Worm (Caenorhabditis elegans): ENCODE data around the gene M28.10.

DNA sequence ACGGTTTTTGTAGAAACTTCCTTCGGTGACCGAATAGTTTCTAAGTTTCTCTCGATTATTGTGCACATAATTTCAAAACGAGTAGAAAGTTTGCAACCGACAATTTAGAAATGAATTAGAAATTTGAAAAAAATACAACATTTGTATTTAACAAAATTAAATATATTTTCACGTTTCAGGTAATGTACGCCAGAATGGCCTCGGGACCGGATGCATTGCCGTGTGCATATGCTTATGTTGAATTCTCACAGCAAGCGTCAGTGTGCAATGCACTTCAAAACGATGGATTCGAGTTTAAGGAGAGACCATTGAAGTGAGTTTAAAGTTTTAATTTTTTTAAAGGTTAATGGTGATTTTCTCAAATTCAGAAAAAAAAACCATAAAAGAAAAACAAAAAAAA lies 13.6 kb downstream of the M28.10 start, which contains the start of gene marc-2:
- TF ChIP-seq T22C8.4 (GFP tag; IDR thresholded peaks at IDR 0.05): no peak
- no peak for TF ChIP-seq tab-1 (GFP tag; IDR thresholded peaks at IDR 0.05)
- no peak for TF ChIP-seq ztf-23 (GFP tag; IDR thresholded peaks at IDR 0.05)
- TF ChIP-seq flt-1 (GFP tag; IDR thresholded peaks at IDR 0.05): no peak
- no peak for TF ChIP-seq ztf-29 (GFP tag; IDR thresholded peaks at IDR 0.05)
